Fruit fly (Drosophila melanogaster) Kc167 (cell line): ENCODE results near the gene S6k.

Experiments
- Myc ChIP-seq: fragments of >200 bp; optimal IDR thresholded peaks from 2 replicates; lab custom pipeline; 2017; ENCODE audit warnings: missing external identifiers
- Sin3A ChIP-seq: fragments of >200 bp; optimal IDR thresholded peaks from 2 replicates; lab custom pipeline; 2018; ENCODE audit warnings: missing external identifiers
- h ChIP-seq: fragments of >200 bp; optimal IDR thresholded peaks from 3 replicates; lab custom pipeline; 2018; ENCODE audit warnings: missing external identifiers
- insv ChIP-seq: fragments of >200 bp; optimal IDR thresholded peaks from 3 replicates; lab custom pipeline; 2018; ENCODE audit warnings: missing external identifiers
- psq ChIP-seq: fragments of >200 bp; optimal IDR thresholded peaks from 2 replicates; lab custom pipeline; 2017; ENCODE audit warnings: missing external identifiers
- ttk ChIP-seq: sonication (Bioruptor generic); optimal IDR thresholded peaks from 2 replicates; lab custom pipeline; 2017; ENCODE audit warnings: missing external identifiers

dm6 chr3L:5752903-5753604 is 57.7 kb downstream of the S6k start, which contains the start of gene Usp47:
- TF ChIP-seq Myc (lab: Kevin White, UChicago), result no peak
- TF ChIP-seq ttk (lab: Kevin White, UChicago), result no peak
- TF ChIP-seq psq, result no peak
- no peak for TF ChIP-seq h (lab: Kevin White, UChicago)
- TF ChIP-seq Sin3A (lab: Kevin White, UChicago), result no peak
- no peak for TF ChIP-seq insv (lab: Kevin White, UChicago)
